Worm (Caenorhabditis elegans) whole organism, L2 larva: ENCODE results near the gene K09C8.8.

ENCODE experiments used
- ZK546.5 ChIP-seq: sonication (generic microtip); optimal IDR thresholded peaks from 2 replicates; lab custom pipeline; 2017; ENCODE audit warnings: missing biosample characterization, missing genetic modification characterization
- ama-1 ChIP-seq: fragments of 150-350 bp; optimal IDR thresholded peaks from 2 replicates; lab custom pipeline; 2018; ENCODE audit warnings: inconsistent platforms
- ceh-16 ChIP-seq: fragments of 150-350 bp; optimal IDR thresholded peaks from 2 replicates; lab custom pipeline; 2014; ENCODE audit warnings: missing biosample characterization, missing genetic modification characterization
- egl-27 ChIP-seq: sonication (generic microtip); optimal IDR thresholded peaks from 3 replicates; lab custom pipeline; 2017; ENCODE audit warnings: missing biosample characterization, missing genetic modification reagents, missing genetic modification characterization
- mab-5 ChIP-seq: fragments of 150-350 bp; optimal IDR thresholded peaks from 2 replicates; lab custom pipeline; 2014; ENCODE audit warnings: missing biosample characterization, missing genetic modification characterization
- mdl-1 ChIP-seq, 2 experiments: fragments of 150-350 bp in 1 of 2; sonication (generic microtip) in 1 of 2; optimal IDR thresholded peaks; 2 replicates each; lab custom pipeline; 2017; ENCODE audit warnings: missing biosample characterization in 2 of 2, missing genetic modification characterization in 2 of 2
- unc-62 ChIP-seq: fragments of 150-350 bp; optimal IDR thresholded peaks from 2 replicates; lab custom pipeline; 2014; ENCODE audit warnings: missing biosample characterization, missing genetic modification reagents, missing genetic modification characterization
- ztf-11 ChIP-seq: sonication (generic microtip); optimal IDR thresholded peaks from 2 replicates; lab custom pipeline; 2017; ENCODE audit warnings: missing biosample characterization, missing genetic modification characterization
- ztf-4 ChIP-seq: fragments of 150-350 bp; optimal IDR thresholded peaks from 2 replicates; lab custom pipeline; 2014; ENCODE audit warnings: missing biosample characterization, missing genetic modification characterization

ce11 chrX:10959136-10959535 lies 11.6 kb upstream of the K09C8.8 start, which contains the start of gene K09C8.2:
- TF ChIP-seq ZK546.5 (no peak), ztf-4 (tag; lab: Kevin White, UChicago) (no peak), unc-62 (GFP tag; lab: Kevin White, UChicago) (no peak), ceh-16 (tag; lab: Kevin White, UChicago) (no peak), egl-27 (tag; lab: Kevin White, UChicago) (no peak), mab-5 (tag; lab: Kevin White, UChicago) (no peak), ztf-11 (no peak), mdl-1 (tag; optimal IDR thresholded peaks at IDR 0.05; lab: Kevin White, UChicago) (no peak), ama-1 (lab: Kevin White, UChicago) (no peak)
